Fruit fly (Drosophila melanogaster) whole organism, embryonic: ENCODE measurements around the gene CG46304.
A peak's percentile ranks its signal among the peaks of the same experiment; 100 is the strongest.

Source experiments
- Abd-B ChIP-seq: fragments of 200-800 bp; sonication (Bioruptor generic); optimal IDR thresholded peaks from 2 replicates; lab custom pipeline; 2018; ENCODE audit warnings: missing biosample characterization, mild to moderate bottlenecking, missing genetic modification characterization, moderate library complexity
- Adf1 ChIP-seq: fragments of 200-800 bp; sonication (Bioruptor generic); IDR thresholded peaks from 2 replicates; pipeline ENCODE4 v1.3.6; 2022; ENCODE audit warnings: missing biosample characterization, missing genetic modification characterization
- Antp ChIP-seq: fragments of 200-800 bp; sonication (Bioruptor generic); optimal IDR thresholded peaks from 3 replicates; lab custom pipeline; 2016; ENCODE audit warnings: missing biosample characterization, missing genetic modification characterization
- BtbVII ChIP-seq: fragments of 200-800 bp; sonication (Bioruptor generic); optimal IDR thresholded peaks from 3 replicates; lab custom pipeline; 2017; ENCODE audit warnings: missing biosample characterization, mild to moderate bottlenecking, missing genetic modification characterization
- CG10209 ChIP-seq: fragments of 200-800 bp; sonication (Bioruptor generic); optimal IDR thresholded peaks from 3 replicates; lab custom pipeline; 2017; ENCODE audit warnings: missing biosample characterization, mild to moderate bottlenecking, missing genetic modification characterization, missing genetic modification reagents
- CG10543 ChIP-seq: fragments of 200-800 bp; sonication (Bioruptor generic); optimal IDR thresholded peaks from 3 replicates; lab custom pipeline; 2017; ENCODE audit warnings: missing biosample characterization, mild to moderate bottlenecking, missing genetic modification characterization, moderate library complexity
- CG11247 ChIP-seq: fragments of 200-800 bp; sonication (Bioruptor generic); IDR thresholded peaks from 2 replicates; pipeline ENCODE4 v1.3.6; 2022; ENCODE audit warnings: missing biosample characterization, missing genetic modification characterization
- CG12219 ChIP-seq: fragments of 200-800 bp; sonication (Bioruptor generic); optimal IDR thresholded peaks from 3 replicates; lab custom pipeline; 2018; ENCODE audit warnings: missing biosample characterization, mild to moderate bottlenecking, missing genetic modification characterization
- CG14014 ChIP-seq: fragments of 200-800 bp; sonication (Bioruptor generic); IDR thresholded peaks from 2 replicates; pipeline ENCODE4 v1.3.6; 2022; ENCODE audit warnings: missing biosample characterization, missing genetic modification characterization
- CG1529 ChIP-seq: fragments of 200-800 bp; sonication (Bioruptor generic); optimal IDR thresholded peaks from 3 replicates; lab custom pipeline; 2018; ENCODE audit warnings: missing biosample characterization, missing genetic modification characterization
- CG18599 ChIP-seq: fragments of 200-800 bp; sonication (Bioruptor generic); optimal IDR thresholded peaks from 3 replicates; lab custom pipeline; 2017; ENCODE audit warnings: missing biosample characterization, missing genetic modification characterization, mild to moderate bottlenecking, moderate library complexity, missing genetic modification reagents
- CG32532 ChIP-seq: fragments of 200-800 bp; sonication (Bioruptor generic); IDR thresholded peaks from 2 replicates; pipeline ENCODE4 v1.3.6; 2022; ENCODE audit warnings: missing biosample characterization, missing genetic modification characterization
- CG34376 ChIP-seq: fragments of 200-800 bp; sonication (Bioruptor generic); optimal IDR thresholded peaks from 2 replicates; lab custom pipeline; 2018; ENCODE audit warnings: missing biosample characterization, mild to moderate bottlenecking, missing genetic modification characterization
- CG3847 ChIP-seq: fragments of 200-800 bp; sonication (Bioruptor generic); IDR thresholded peaks from 2 replicates; pipeline ENCODE4 v1.3.6; 2022; ENCODE audit warnings: missing biosample characterization, missing genetic modification characterization
- CG4730 ChIP-seq: fragments of 200-800 bp; sonication (Bioruptor generic); IDR thresholded peaks from 2 replicates; pipeline ENCODE4 v1.3.6; 2022; ENCODE audit warnings: missing biosample characterization, missing genetic modification characterization
- CG6272 ChIP-seq: fragments of 200-800 bp; sonication (Bioruptor generic); IDR thresholded peaks from 2 replicates; pipeline ENCODE4 v1.3.6; 2022; ENCODE audit warnings: missing biosample characterization, missing genetic modification characterization
- CG7372 ChIP-seq: fragments of 200-800 bp; sonication (Bioruptor generic); IDR thresholded peaks from 2 replicates; pipeline ENCODE4 v1.3.6; 2022; ENCODE audit warnings: missing biosample characterization, missing genetic modification characterization
- CG7839 ChIP-seq: fragments of 200-800 bp; sonication (Bioruptor generic); optimal IDR thresholded peaks from 3 replicates; lab custom pipeline; 2018; ENCODE audit warnings: missing biosample characterization, mild to moderate bottlenecking, missing genetic modification characterization, moderate library complexity
- CG7963 ChIP-seq: fragments of 200-800 bp; sonication (Bioruptor generic); IDR thresholded peaks from 3 replicates; pipeline ENCODE4 v1.3.6; 2022; ENCODE audit warnings: missing biosample characterization, missing genetic modification characterization; ENCODE audit not compliant: partially characterized antibody
- D ChIP-seq, 2 experiments: fragments of 200-800 bp in 1 of 2; fragments of >200 bp in 1 of 2; sonication (Bioruptor generic) in 1 of 2; optimal IDR thresholded peaks; 2 replicates in 1 of 2; 3 replicates in 1 of 2; lab custom pipeline; 2017; ENCODE audit warnings: mild to moderate bottlenecking in 1 of 2, missing biosample characterization in 1 of 2, missing genetic modification characterization in 1 of 2, missing genetic modification reagents in 1 of 2
- E2f1 ChIP-seq: fragments of 200-800 bp; sonication (Bioruptor generic); IDR thresholded peaks from 2 replicates; pipeline ENCODE4 v1.3.6; 2022; ENCODE audit warnings: missing biosample characterization, missing genetic modification characterization
- Elba2 ChIP-seq: fragments of 200-800 bp; sonication (Bioruptor generic); optimal IDR thresholded peaks from 3 replicates; lab custom pipeline; 2016; ENCODE audit warnings: missing biosample characterization, missing genetic modification characterization
- GATAe ChIP-seq: fragments of 200-800 bp; sonication (Bioruptor generic); conservative IDR thresholded peaks from 2 replicates; pipeline ENCODE4 v1.3.6; 2022; ENCODE audit warnings: missing biosample characterization, missing genetic modification characterization
- Hey ChIP-seq: fragments of 200-800 bp; sonication (Bioruptor generic); optimal IDR thresholded peaks from 3 replicates; lab custom pipeline; 2018; ENCODE audit warnings: missing biosample characterization, mild to moderate bottlenecking, missing genetic modification characterization
- HmgZ ChIP-seq: fragments of 200-800 bp; sonication (Bioruptor generic); optimal IDR thresholded peaks from 2 replicates; lab custom pipeline; 2018; ENCODE audit warnings: missing biosample characterization, mild to moderate bottlenecking, missing genetic modification characterization
- Hr51 ChIP-seq, 2 experiments: fragments of 200-800 bp; sonication (Bioruptor generic); optimal IDR thresholded peaks; 2 replicates in 1 of 2; 3 replicates in 1 of 2; lab custom pipeline; 2016 to 2018; ENCODE audit warnings: missing biosample characterization in 2 of 2, missing genetic modification characterization in 2 of 2, mild to moderate bottlenecking in 1 of 2, moderate library complexity in 1 of 2
- Kr ChIP-seq: fragments of 200-800 bp; sonication (Bioruptor generic); optimal IDR thresholded peaks from 2 replicates; lab custom pipeline; 2017; ENCODE audit warnings: missing biosample characterization, mild to moderate bottlenecking, missing genetic modification characterization
- Pdp1 ChIP-seq, 2 experiments: fragments of 200-800 bp; sonication (Bioruptor generic); optimal IDR thresholded peaks; 3 replicates each; lab custom pipeline; 2016; ENCODE audit warnings: missing biosample characterization in 2 of 2, missing genetic modification characterization in 2 of 2, mild to moderate bottlenecking in 1 of 2, moderate library complexity in 1 of 2
- Rfx ChIP-seq: fragments of 200-800 bp; sonication (Bioruptor generic); IDR thresholded peaks from 2 replicates; pipeline ENCODE4 v1.3.6; 2022; ENCODE audit warnings: missing biosample characterization, missing genetic modification characterization
- Sox102F ChIP-seq: fragments of 200-800 bp; sonication (Bioruptor generic); optimal IDR thresholded peaks from 2 replicates; lab custom pipeline; 2018; ENCODE audit warnings: missing biosample characterization, mild to moderate bottlenecking, missing genetic modification characterization, moderate library complexity
- Tbp ChIP-seq: fragments of >200 bp; optimal IDR thresholded peaks from 2 replicates; lab custom pipeline; 2018; ENCODE audit warnings: missing biosample characterization, missing genetic modification characterization
- az2 ChIP-seq: fragments of 200-800 bp; sonication (Bioruptor generic); optimal IDR thresholded peaks from 3 replicates; lab custom pipeline; 2016; ENCODE audit warnings: missing biosample characterization, missing genetic modification characterization
- bcd ChIP-seq: fragments of 200-800 bp; sonication (Bioruptor generic); optimal IDR thresholded peaks from 2 replicates; lab custom pipeline; 2017; ENCODE audit warnings: missing biosample characterization, mild to moderate bottlenecking, missing genetic modification characterization
- dimm ChIP-seq: fragments of 200-800 bp; sonication (Bioruptor generic); IDR thresholded peaks from 2 replicates; pipeline ENCODE4 v1.3.6; 2022; ENCODE audit warnings: missing biosample characterization, missing genetic modification characterization
- exex ChIP-seq: fragments of 200-800 bp; sonication (Bioruptor generic); optimal IDR thresholded peaks from 4 replicates; lab custom pipeline; 2018; ENCODE audit warnings: missing biosample characterization, mild to moderate bottlenecking, missing genetic modification characterization, moderate library complexity
- fd102C ChIP-seq: fragments of 200-800 bp; sonication (Bioruptor generic); optimal IDR thresholded peaks from 2 replicates; lab custom pipeline; 2018; ENCODE audit warnings: missing biosample characterization, mild to moderate bottlenecking, missing genetic modification characterization, moderate library complexity
- ftz-f1 ChIP-seq: fragments of 200-800 bp; sonication (Bioruptor generic); optimal IDR thresholded peaks from 2 replicates; lab custom pipeline; 2016; ENCODE audit warnings: missing biosample characterization, missing genetic modification characterization
- grau ChIP-seq: fragments of 200-800 bp; optimal IDR thresholded peaks from 3 replicates; lab custom pipeline; 2019; ENCODE audit warnings: missing biosample characterization, mild to moderate bottlenecking, missing genetic modification characterization, moderate library complexity
- grn ChIP-seq: fragments of 200-800 bp; sonication (Bioruptor generic); optimal IDR thresholded peaks from 3 replicates; lab custom pipeline; 2017; ENCODE audit warnings: missing biosample characterization, missing genetic modification characterization
- hb ChIP-seq: fragments of 200-800 bp; sonication (Bioruptor generic); IDR thresholded peaks from 3 replicates; pipeline ENCODE4 v1.3.6; 2022; ENCODE audit warnings: missing biosample characterization, missing genetic modification characterization; ENCODE audit not compliant: partially characterized antibody
- kni ChIP-seq: fragments of 200-800 bp; sonication (Bioruptor generic); optimal IDR thresholded peaks from 3 replicates; lab custom pipeline; 2017; ENCODE audit warnings: mild to moderate bottlenecking, missing biosample characterization, missing genetic modification reagents, missing genetic modification characterization
- lov ChIP-seq, 2 experiments: fragments of 200-800 bp in 1 of 2; fragments of >200 bp in 1 of 2; sonication (Bioruptor generic) in 1 of 2; IDR thresholded peaks in 1 of 2; optimal IDR thresholded peaks in 1 of 2; 2 replicates in 1 of 2; 3 replicates in 1 of 2; pipeline versions ENCODE4 v1.3.6 to Lab custom; 2017 to 2022; ENCODE audit warnings: missing biosample characterization in 1 of 2, missing genetic modification characterization in 1 of 2
- mld ChIP-seq: fragments of 200-800 bp; sonication (Bioruptor generic); IDR thresholded peaks from 3 replicates; pipeline ENCODE4 v1.3.6; 2022; ENCODE audit warnings: missing biosample characterization, missing genetic modification characterization; ENCODE audit not compliant: partially characterized antibody
- row ChIP-seq: fragments of 200-800 bp; sonication (Bioruptor generic); IDR thresholded peaks from 3 replicates; pipeline ENCODE4 v1.3.6; 2022; ENCODE audit warnings: missing biosample characterization, missing genetic modification characterization
- scrt ChIP-seq: fragments of 200-800 bp; sonication (Bioruptor generic); optimal IDR thresholded peaks from 2 replicates; lab custom pipeline; 2018; ENCODE audit warnings: missing biosample characterization, mild to moderate bottlenecking, missing genetic modification characterization, moderate library complexity
- stc ChIP-seq: fragments of 200-800 bp; sonication (Bioruptor generic); IDR thresholded peaks from 2 replicates; pipeline ENCODE4 v1.3.6; 2022; ENCODE audit warnings: missing biosample characterization, missing genetic modification characterization
- sug ChIP-seq: fragments of 200-800 bp; optimal IDR thresholded peaks from 2 replicates; lab custom pipeline; 2019; ENCODE audit warnings: missing biosample characterization, mild to moderate bottlenecking, missing genetic modification characterization, moderate library complexity
- tap ChIP-seq: fragments of 200-800 bp; optimal IDR thresholded peaks from 3 replicates; lab custom pipeline; 2019; ENCODE audit warnings: missing biosample characterization, mild to moderate bottlenecking, missing genetic modification characterization, moderate library complexity
- tin ChIP-seq: fragments of 200-800 bp; sonication (Bioruptor generic); optimal IDR thresholded peaks from 3 replicates; lab custom pipeline; 2016; ENCODE audit warnings: missing biosample characterization, missing genetic modification characterization
- vvl ChIP-seq: fragments of 200-800 bp; sonication (Bioruptor generic); IDR thresholded peaks from 2 replicates; pipeline ENCODE4 v1.3.6; 2022; ENCODE audit warnings: missing biosample characterization, missing genetic modification characterization

CG46304 gene

dm6 chr2L:18966844-18967243 is 20.7 kb downstream of the CG46304 start (continued):
- peak; percentile 51; the same call in 1 of the 2 replicates for TF ChIP-seq CG14014 (GFP tag; lab: Robert Waterston, UW)
- TF ChIP-seq tap: peak; percentile 52
- peak; percentile 38 for TF ChIP-seq Adf1
- TF ChIP-seq Tbp (GFP tag; lab: Kevin White, UChicago): no peak
- TF ChIP-seq CG11247 (GFP tag; lab: Robert Waterston, UW): no peak
- no peak for TF ChIP-seq ftz-f1 (GFP tag; lab: Kevin White, UChicago)
- TF ChIP-seq Rfx (GFP tag; lab: Robert Waterston, UW): peak; percentile 75
- TF ChIP-seq CG12219 (GFP tag; lab: Kevin White, UChicago): no peak
- TF ChIP-seq CG6272 (GFP tag; lab: Robert Waterston, UW): 0 out of 2 replicates have a peak, but pooled peaks have one; percentile 31
- TF ChIP-seq vvl (GFP tag; lab: Robert Waterston, UW): peak; percentile 49
- TF ChIP-seq kni: no peak
- no peak for TF ChIP-seq Kr (GFP tag; lab: Kevin White, UChicago)
- TF ChIP-seq exex (tag; lab: Kevin White, UChicago): peak; percentile 23
- peak; percentile 39 for TF ChIP-seq CG10209
- no peak for TF ChIP-seq CG7963
- peak in 1 of 2 experiments; percentile 47 for TF ChIP-seq Hr51 (GFP tag; optimal IDR thresholded peaks at IDR 0.05; lab: Kevin White, UChicago)
- TF ChIP-seq grau (tag; lab: Kevin White, UChicago): peak; percentile 62
- peak; percentile 86 for TF ChIP-seq CG18599 (GFP tag; lab: Kevin White, UChicago)
- no peak for TF ChIP-seq tin (GFP tag; lab: Kevin White, UChicago)
- TF ChIP-seq CG3847 (GFP tag; lab: Robert Waterston, UW): peak; percentile 60
- no peak for TF ChIP-seq Elba2 (GFP tag; lab: Kevin White, UChicago)
- TF ChIP-seq Sox102F (GFP tag; lab: Kevin White, UChicago): peak; percentile 31
- peak; percentile 13 for TF ChIP-seq scrt (GFP tag; lab: Kevin White, UChicago)
- peak; percentile 63 for TF ChIP-seq stc
- TF ChIP-seq bcd: peak; percentile 29
- TF ChIP-seq az2 (GFP tag; lab: Kevin White, UChicago): no peak
- 0 out of 2 replicates have a peak, but pooled peaks have one; percentile 14 for TF ChIP-seq CG4730
- TF ChIP-seq CG7839 (tag; lab: Kevin White, UChicago): peak; percentile 54
- peak; percentile 49; the same call in 1 of the 2 replicates for TF ChIP-seq E2f1 (GFP tag; lab: Robert Waterston, UW)
- no peak for TF ChIP-seq hb (GFP tag; lab: Robert Waterston, UW)
- no peak for TF ChIP-seq dimm (GFP tag; lab: Robert Waterston, UW)
- TF ChIP-seq row (GFP tag; lab: Robert Waterston, UW): peak; percentile 69
- TF ChIP-seq Abd-B (GFP tag; lab: Kevin White, UChicago): peak; percentile 33

DNA sequence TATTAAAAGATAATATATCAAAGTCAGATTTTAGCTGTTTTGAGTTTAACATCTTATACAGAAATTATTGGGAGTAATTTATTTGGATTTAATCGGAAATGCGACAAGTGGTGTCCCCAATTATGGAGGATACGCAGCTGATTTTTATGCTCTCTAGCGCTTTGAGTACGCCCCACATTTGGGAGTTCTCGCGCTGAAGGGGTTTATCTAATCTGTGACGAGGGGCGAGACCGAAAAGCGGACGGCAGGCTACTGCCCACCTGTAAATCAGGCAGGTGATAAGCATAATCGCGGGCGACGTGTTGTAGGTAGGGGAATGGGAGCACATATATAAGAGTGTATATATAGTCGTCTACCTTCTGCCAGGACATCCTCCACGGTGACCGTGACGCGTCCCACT is 21.8 kb downstream of the CG46304 start:
- TF ChIP-seq CG1529 (GFP tag; lab: Kevin White, UChicago): peak; percentile 69
- peak; percentile 74 for TF ChIP-seq GATAe (GFP tag; lab: Robert Waterston, UW)
- peak; percentile 46 for TF ChIP-seq Kr (GFP tag; lab: Kevin White, UChicago)
- TF ChIP-seq grn (GFP tag; lab: Kevin White, UChicago): peak; percentile 35
- no peak for TF ChIP-seq lov (optimal IDR thresholded peaks at IDR 0.05; lab: Kevin White, UChicago)
- TF ChIP-seq lov (GFP tag; IDR thresholded peaks at IDR 0.05; lab: Robert Waterston, UW): no peak
- TF ChIP-seq Antp (GFP tag; lab: Kevin White, UChicago): no peak
- TF ChIP-seq Pdp1 (GFP tag; optimal IDR thresholded peaks at IDR 0.05; lab: Kevin White, UChicago): peak in 1 of 2 experiments; percentile 11
- peak; percentile 36 for TF ChIP-seq HmgZ (tag; lab: Kevin White, UChicago)
- TF ChIP-seq fd102C (GFP tag; lab: Kevin White, UChicago): no peak
- no peak for TF ChIP-seq D (optimal IDR thresholded peaks at IDR 0.05; lab: Kevin White, UChicago)
- no peak for TF ChIP-seq D (GFP tag; optimal IDR thresholded peaks at IDR 0.05; lab: Kevin White, UChicago)
- TF ChIP-seq sug: peak; percentile 37
- TF ChIP-seq CG34376 (GFP tag; lab: Kevin White, UChicago): peak; percentile 8
- TF ChIP-seq exex (tag; lab: Kevin White, UChicago): peak; percentile 68
- TF ChIP-seq CG10543 (GFP tag; lab: Kevin White, UChicago): peak; percentile 33
- peak; percentile 87 for TF ChIP-seq Hey (tag; lab: Kevin White, UChicago)
- peak; percentile 14; the same call in 1 of the 2 replicates for TF ChIP-seq CG32532 (GFP tag; lab: Robert Waterston, UW)
- TF ChIP-seq CG7372 (GFP tag; lab: Robert Waterston, UW): no peak
- TF ChIP-seq mld (GFP tag; lab: Robert Waterston, UW): no peak
- TF ChIP-seq BtbVII (GFP tag; lab: Kevin White, UChicago): peak; percentile 27
